Fruit fly (Drosophila melanogaster) whole organism: ENCODE data around the gene mew.

Experiments
- CG8478 ChIP-seq: fragments of >200 bp; optimal IDR thresholded peaks from 2 replicates; lab custom pipeline; 2018; ENCODE audit warnings: inconsistent platforms
- Dll ChIP-seq: fragments of >200 bp; optimal IDR thresholded peaks from 2 replicates; lab custom pipeline; 2017
- EcR ChIP-seq, 2 experiments: fragments of >200 bp; optimal IDR thresholded peaks; 2 replicates each; lab custom pipeline; 2017; ENCODE audit warnings: missing biosample characterization in 2 of 2, missing genetic modification characterization in 2 of 2, missing genetic modification reagents in 2 of 2
- pan ChIP-seq: fragments of >200 bp; optimal IDR thresholded peaks from 2 replicates; lab custom pipeline; 2017
- psq ChIP-seq: fragments of >200 bp; optimal IDR thresholded peaks from 2 replicates; lab custom pipeline; 2017
- usp ChIP-seq: fragments of >200 bp; optimal IDR thresholded peaks from 2 replicates; lab custom pipeline; 2017; ENCODE audit warnings: missing biosample characterization, missing genetic modification characterization, mixed read lengths

mew gene

dm6 chrX:13229824-13230223 is 28.5 kb downstream of the mew start:
- TF ChIP-seq usp (GFP tag; lab: Kevin White, UChicago) (no peak), CG8478 (lab: Kevin White, UChicago) (no peak), pan (lab: Kevin White, UChicago) (no peak), Dll (lab: Kevin White, UChicago) (no peak), psq (no peak), EcR (GFP tag; optimal IDR thresholded peaks at IDR 0.05; lab: Kevin White, UChicago) (no peak)

dm6 chrX:13229217-13229616 is 29.1 kb downstream of the mew start:
- TF ChIP-seq EcR (GFP tag; optimal IDR thresholded peaks at IDR 0.05; lab: Kevin White, UChicago) (no peak), CG8478 (lab: Kevin White, UChicago) (no peak), Dll (lab: Kevin White, UChicago) (no peak), usp (GFP tag; lab: Kevin White, UChicago) (no peak), psq (no peak), pan (lab: Kevin White, UChicago) (no peak)

DNA sequence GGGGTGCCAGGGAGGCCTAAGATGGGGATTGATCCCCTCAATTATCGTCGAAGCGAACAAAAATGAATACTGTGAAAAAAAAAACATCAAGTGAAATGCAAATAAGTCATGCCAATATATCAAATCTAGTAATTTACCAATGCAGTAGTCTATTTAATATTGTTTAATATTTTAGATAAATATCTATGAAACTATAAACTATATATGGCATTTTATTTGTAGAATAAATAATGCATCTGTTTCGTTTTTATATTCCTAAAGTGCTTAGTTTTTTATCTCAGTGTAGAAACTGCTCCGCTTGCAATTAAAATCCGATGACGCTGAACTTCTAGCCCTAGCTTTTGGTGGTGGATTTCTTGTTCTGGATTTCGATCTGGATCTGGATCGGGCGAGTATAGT is 30.1 kb downstream of the mew start:
- TF ChIP-seq psq (no peak), pan (lab: Kevin White, UChicago) (no peak), Dll (lab: Kevin White, UChicago) (no peak), CG8478 (lab: Kevin White, UChicago) (no peak), EcR (GFP tag; optimal IDR thresholded peaks at IDR 0.05; lab: Kevin White, UChicago) (no peak), usp (GFP tag; lab: Kevin White, UChicago) (no peak)

DNA sequence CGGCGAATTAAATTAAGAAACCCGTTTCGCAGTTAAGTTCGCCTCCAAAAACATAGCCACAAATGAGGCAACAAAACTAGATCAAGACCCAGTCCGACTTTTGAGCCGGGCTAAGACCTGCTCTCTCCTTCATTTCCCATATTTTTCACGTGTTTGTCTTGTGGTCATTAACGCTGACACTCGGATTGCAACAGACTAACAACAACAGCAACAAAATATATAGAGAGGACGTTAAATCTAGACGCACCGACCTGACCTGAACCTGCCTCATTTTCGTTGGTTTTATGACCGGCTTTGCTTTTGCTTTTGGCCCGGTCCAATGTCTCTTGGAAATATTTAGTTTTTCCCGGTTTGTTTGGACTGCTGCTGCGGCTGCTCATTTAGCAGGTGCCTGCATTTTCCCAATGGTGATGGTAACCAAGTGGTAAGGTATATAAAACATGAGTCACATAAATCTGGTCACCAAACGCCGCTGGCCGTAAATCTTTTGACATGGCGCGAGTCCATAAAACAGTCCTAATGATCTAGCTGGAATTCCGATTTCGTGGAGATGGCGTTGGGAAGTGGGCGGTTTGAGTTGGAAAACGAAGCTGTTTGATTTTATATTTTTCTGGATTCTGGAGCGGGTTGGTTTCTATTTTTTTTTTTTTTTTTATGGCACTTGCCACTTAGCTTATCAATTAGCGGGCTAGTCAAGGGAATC is 30.6 kb downstream of the mew start:
- no peak for TF ChIP-seq EcR (GFP tag; optimal IDR thresholded peaks at IDR 0.05; lab: Kevin White, UChicago)
- TF ChIP-seq pan (lab: Kevin White, UChicago), result no peak
- no peak for TF ChIP-seq CG8478 (lab: Kevin White, UChicago)
- TF ChIP-seq psq, result no peak
- no peak for TF ChIP-seq Dll (lab: Kevin White, UChicago)

DNA sequence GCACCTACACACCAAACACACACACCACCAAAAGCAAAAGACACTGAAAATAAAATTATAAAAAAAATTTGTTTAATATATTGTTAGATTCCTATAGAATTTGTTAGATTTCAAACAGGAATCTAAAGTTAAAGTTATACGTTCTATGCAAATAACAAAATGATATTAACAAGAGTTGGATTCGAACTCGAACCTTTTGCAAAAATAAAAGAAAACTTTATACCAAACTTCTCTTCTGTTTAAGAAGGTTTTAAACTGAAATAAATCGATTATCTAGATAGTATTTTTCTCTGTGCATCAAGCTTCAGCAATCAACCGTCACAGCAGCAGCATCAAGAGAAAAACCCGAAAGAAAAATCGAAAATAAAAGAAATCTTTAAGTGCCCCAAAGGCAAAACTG is 31.8 kb downstream of the mew start:
- TF ChIP-seq psq (no peak), pan (lab: Kevin White, UChicago) (no peak), Dll (lab: Kevin White, UChicago) (no peak), CG8478 (lab: Kevin White, UChicago) (no peak), EcR (GFP tag; optimal IDR thresholded peaks at IDR 0.05; lab: Kevin White, UChicago) (no peak), usp (GFP tag; lab: Kevin White, UChicago) (no peak)

DNA sequence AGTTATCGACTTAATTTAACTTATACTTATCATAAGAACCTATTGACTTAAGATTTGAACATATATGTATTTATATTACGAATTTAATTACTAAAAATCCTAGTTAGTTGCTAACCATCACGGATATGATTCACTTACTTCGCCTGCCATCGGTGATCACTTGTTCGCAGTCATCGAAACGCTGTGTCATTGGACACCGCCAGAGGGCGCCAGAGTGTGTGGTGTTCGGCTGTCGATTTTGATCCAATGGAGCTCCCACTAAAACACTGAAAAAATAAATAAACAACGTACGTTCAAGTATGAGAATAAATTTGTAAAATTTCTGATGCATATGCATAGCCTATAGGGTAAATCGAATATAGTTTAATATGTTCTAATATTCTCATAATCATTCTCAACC is 33.4 kb downstream of the mew start:
- no peak for TF ChIP-seq EcR (GFP tag; optimal IDR thresholded peaks at IDR 0.05; lab: Kevin White, UChicago)
- no peak for TF ChIP-seq CG8478 (lab: Kevin White, UChicago)
- TF ChIP-seq Dll (lab: Kevin White, UChicago), result no peak

DNA sequence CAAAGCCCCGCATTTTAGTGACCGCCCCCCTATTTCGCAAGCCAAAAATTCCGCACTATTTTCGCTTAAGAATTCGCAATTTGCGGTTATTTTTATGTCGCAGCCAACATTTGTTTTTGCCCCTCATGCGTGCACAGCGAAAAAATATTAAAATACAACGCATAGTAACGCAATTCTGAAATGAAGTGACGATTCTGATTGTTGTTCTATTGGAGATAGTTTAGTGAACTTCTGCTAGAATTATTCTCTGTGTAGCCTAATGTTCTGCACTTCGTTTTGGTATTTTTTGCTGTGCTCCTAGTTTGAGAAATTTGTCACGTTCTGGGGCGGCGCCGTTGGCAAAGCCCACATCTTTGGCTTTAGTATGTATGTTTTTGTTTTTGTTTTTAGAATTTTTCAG is 36.5 kb downstream of the mew start:
- TF ChIP-seq Dll (lab: Kevin White, UChicago) (no peak), pan (lab: Kevin White, UChicago) (no peak), EcR (GFP tag; optimal IDR thresholded peaks at IDR 0.05; lab: Kevin White, UChicago) (no peak), psq (no peak), CG8478 (lab: Kevin White, UChicago) (no peak), usp (GFP tag; lab: Kevin White, UChicago) (no peak)

dm6 chrX:13221311-13221710 is 37.0 kb downstream of the mew start:
- TF ChIP-seq psq, result no peak
- TF ChIP-seq EcR (GFP tag; optimal IDR thresholded peaks at IDR 0.05; lab: Kevin White, UChicago), result no peak
- no peak for TF ChIP-seq pan (lab: Kevin White, UChicago)
- TF ChIP-seq usp (GFP tag; lab: Kevin White, UChicago), result no peak
- TF ChIP-seq CG8478 (lab: Kevin White, UChicago), result no peak
- no peak for TF ChIP-seq Dll (lab: Kevin White, UChicago)

DNA sequence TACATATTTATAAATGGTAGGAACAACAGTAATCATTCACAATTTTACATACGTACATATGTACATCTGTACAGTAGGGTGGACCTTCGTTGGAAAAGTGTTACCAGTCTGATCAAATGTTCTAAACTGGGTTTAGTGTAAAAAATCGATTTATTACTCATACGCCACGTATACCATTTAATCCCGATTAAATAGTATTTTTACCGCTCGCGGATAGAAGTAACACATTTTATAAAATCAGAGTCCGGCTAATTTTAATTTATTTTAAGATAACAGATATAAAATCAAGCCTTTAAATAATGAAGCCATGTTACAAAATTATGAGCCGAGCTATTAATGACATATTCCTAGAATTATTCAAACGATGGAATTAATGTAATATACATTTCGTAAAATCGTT is 37.9 kb downstream of the mew start:
- TF ChIP-seq psq (no peak), EcR (GFP tag; optimal IDR thresholded peaks at IDR 0.05; lab: Kevin White, UChicago) (no peak), Dll (lab: Kevin White, UChicago) (no peak), CG8478 (lab: Kevin White, UChicago) (no peak), usp (GFP tag; lab: Kevin White, UChicago) (no peak)

dm6 chrX:13219290-13219689 is 39.0 kb downstream of the mew start:
- TF ChIP-seq CG8478 (lab: Kevin White, UChicago) (no peak), pan (lab: Kevin White, UChicago) (no peak), psq (no peak), usp (GFP tag; lab: Kevin White, UChicago) (no peak), Dll (lab: Kevin White, UChicago) (no peak), EcR (GFP tag; optimal IDR thresholded peaks at IDR 0.05; lab: Kevin White, UChicago) (no peak)

DNA sequence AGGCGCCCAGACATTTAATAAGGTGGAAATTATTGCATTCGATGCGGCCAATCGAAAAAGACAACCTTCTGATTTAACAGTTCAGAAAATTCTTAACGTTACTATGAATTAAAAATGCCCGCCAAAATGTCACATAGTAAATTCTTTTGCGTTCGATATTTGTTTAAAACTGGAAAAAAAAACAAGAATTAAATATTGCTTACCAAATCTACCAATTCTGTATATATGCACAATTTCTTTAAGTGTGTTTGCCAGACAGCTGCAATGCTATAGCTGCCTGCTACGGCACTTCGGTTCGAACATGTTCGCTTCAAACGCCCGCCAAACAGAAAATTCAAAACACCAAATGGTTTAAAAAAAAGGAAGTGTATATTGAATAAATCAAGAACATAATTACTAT is 44.2 kb downstream of the mew start:
- TF ChIP-seq pan (lab: Kevin White, UChicago), result no peak
- no peak for TF ChIP-seq psq
- no peak for TF ChIP-seq CG8478 (lab: Kevin White, UChicago)
- TF ChIP-seq EcR (GFP tag; optimal IDR thresholded peaks at IDR 0.05; lab: Kevin White, UChicago), result no peak
- no peak for TF ChIP-seq Dll (lab: Kevin White, UChicago)
- no peak for TF ChIP-seq usp (GFP tag; lab: Kevin White, UChicago)

dm6 chrX:13212138-13212481 is 46.2 kb downstream of the mew start, which contains the start of gene REG:
Gene REG, plus strand, starts transcription at chrX:13212325.
- TF ChIP-seq psq (no peak), EcR (GFP tag; optimal IDR thresholded peaks at IDR 0.05; lab: Kevin White, UChicago) (no peak), CG8478 (lab: Kevin White, UChicago) (no peak), usp (GFP tag; lab: Kevin White, UChicago) (no peak), Dll (lab: Kevin White, UChicago) (no peak), pan (lab: Kevin White, UChicago) (no peak)
